Fruit fly (Drosophila melanogaster): ENCODE data around the gene CG7126.

CG7126 gene

DNA sequence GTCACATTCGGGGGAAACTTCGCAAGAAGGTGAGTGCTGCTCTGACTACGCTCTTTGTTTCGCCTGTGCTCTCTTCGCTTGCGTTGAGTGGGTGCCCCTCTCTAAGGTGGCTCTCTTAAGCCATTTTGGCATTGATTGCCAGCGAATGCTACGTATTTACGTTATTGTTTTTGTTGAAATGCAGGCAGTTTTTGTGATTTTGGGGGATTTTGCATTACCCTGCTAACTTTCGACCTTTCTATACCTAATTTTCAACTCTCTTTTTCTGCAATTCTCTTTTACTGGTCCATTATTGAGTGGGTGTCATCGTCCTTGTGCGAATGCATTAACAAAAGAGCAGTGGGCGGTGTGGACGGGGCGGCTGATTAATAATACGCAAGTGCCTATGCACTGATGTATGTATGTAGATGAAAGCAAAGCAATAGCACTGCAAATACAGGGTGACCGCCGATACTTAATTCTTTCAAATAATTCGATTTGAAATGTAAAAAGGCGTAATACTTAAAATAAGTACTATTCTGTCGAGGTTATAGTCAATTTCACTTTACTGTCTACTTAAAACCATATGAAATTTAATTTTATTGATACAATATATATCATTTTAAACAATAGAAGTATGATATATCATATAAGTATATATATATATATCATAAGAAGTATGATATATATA, 27.4 kb downstream of the CG7126 start (continued):
- TF ChIP-seq CG9437 (GFP tag; optimal IDR thresholded peaks at IDR 0.05): peak; percentile 81
- TF ChIP-seq sna (GFP tag; IDR thresholded peaks at IDR 0.05; ENCODE audit: partially characterized antibody): no peak
- TF ChIP-seq fu2 (GFP tag; optimal IDR thresholded peaks at IDR 0.05): no peak
- no peak for TF ChIP-seq cad (GFP tag; optimal IDR thresholded peaks at IDR 0.05)
- peak; percentile 10 for TF ChIP-seq CG34376 (GFP tag; optimal IDR thresholded peaks at IDR 0.05)
- no peak for TF ChIP-seq CG1792 (GFP tag; optimal IDR thresholded peaks at IDR 0.05)
- no peak for TF ChIP-seq CG12744 (GFP tag; optimal IDR thresholded peaks at IDR 0.05)
- TF ChIP-seq CG17385 (GFP tag; optimal IDR thresholded peaks at IDR 0.05): peak; percentile 23
- no peak for TF ChIP-seq PHDP (tag; optimal IDR thresholded peaks at IDR 0.05)
- no peak for TF ChIP-seq CG2120 (GFP tag; optimal IDR thresholded peaks at IDR 0.05)
- no peak for TF ChIP-seq HHEX (GFP tag; optimal IDR thresholded peaks at IDR 0.05)
- TF ChIP-seq Doc3 (GFP tag; IDR thresholded peaks at IDR 0.05; ENCODE audit: partially characterized antibody): no peak
- TF ChIP-seq CG6254 (GFP tag; optimal IDR thresholded peaks at IDR 0.05): no peak
- TF ChIP-seq NC2α (GFP tag; optimal IDR thresholded peaks at IDR 0.05): no peak
- no peak for TF ChIP-seq D19B (GFP tag; optimal IDR thresholded peaks at IDR 0.05)
- TF ChIP-seq Optix (GFP tag; IDR thresholded peaks at IDR 0.05): 0 out of 3 replicates have a peak, but pooled peaks have one; percentile 12
- TF ChIP-seq Eip74EF (GFP tag; optimal IDR thresholded peaks at IDR 0.05): no peak
- TF ChIP-seq Hey (tag; optimal IDR thresholded peaks at IDR 0.05): no peak
- no peak for TF ChIP-seq Atf-2 (GFP tag; optimal IDR thresholded peaks at IDR 0.05)
- peak; percentile 34 for TF ChIP-seq kah (GFP tag; optimal IDR thresholded peaks at IDR 0.05)
- no peak for TF ChIP-seq odd (GFP tag; optimal IDR thresholded peaks at IDR 0.05)
- TF ChIP-seq zf30C (GFP tag; optimal IDR thresholded peaks at IDR 0.05): no peak
- TF ChIP-seq dati (GFP tag; IDR thresholded peaks at IDR 0.05): no peak
- no peak for TF ChIP-seq CG10959 (GFP tag; IDR thresholded peaks at IDR 0.05)
- TF ChIP-seq CG10267 (tag; optimal IDR thresholded peaks at IDR 0.05): no peak
- no peak for TF ChIP-seq CG10543 (GFP tag; optimal IDR thresholded peaks at IDR 0.05)
- no peak for TF ChIP-seq dmrt99B (tag; optimal IDR thresholded peaks at IDR 0.05)
- TF ChIP-seq tgo (GFP tag; IDR thresholded peaks at IDR 0.05): no peak
- TF ChIP-seq CG10431 (GFP tag; optimal IDR thresholded peaks at IDR 0.05): no peak
- TF ChIP-seq Med (GFP tag): no peak
- TF ChIP-seq CG3163 (GFP tag; optimal IDR thresholded peaks at IDR 0.05): peak; percentile 99
- TF ChIP-seq ind (GFP tag; optimal IDR thresholded peaks at IDR 0.05): no peak
- TF ChIP-seq CG2129 (GFP tag; IDR thresholded peaks at IDR 0.05; ENCODE audit: partially characterized antibody): no peak
- TF ChIP-seq CG12299 (tag; optimal IDR thresholded peaks at IDR 0.05): no peak
- TF ChIP-seq ems (GFP tag; optimal IDR thresholded peaks at IDR 0.05): no peak
- peak; percentile 25; the same call in 1 of the 2 replicates for TF ChIP-seq CG32532 (GFP tag; IDR thresholded peaks at IDR 0.05)
- no peak for TF ChIP-seq CG12769 (tag; optimal IDR thresholded peaks at IDR 0.05)
- no peak for TF ChIP-seq CG11093 (GFP tag; IDR thresholded peaks at IDR 0.05)
- no peak for TF ChIP-seq unpg (GFP tag; optimal IDR thresholded peaks at IDR 0.05)
- TF ChIP-seq Opbp (GFP tag; IDR thresholded peaks at IDR 0.05; ENCODE audit: partially characterized antibody): no peak
- TF ChIP-seq HLH54F (GFP tag; optimal IDR thresholded peaks at IDR 0.05): no peak
- no peak for TF ChIP-seq gt (GFP tag; IDR thresholded peaks at IDR 0.05)
- TF ChIP-seq CG7271 (tag; optimal IDR thresholded peaks at IDR 0.05): no peak
- no peak for TF ChIP-seq CG6175 (GFP tag; IDR thresholded peaks at IDR 0.05)
- no peak for TF ChIP-seq shn (GFP tag; optimal IDR thresholded peaks at IDR 0.05)
- no peak for TF ChIP-seq CG7963 (GFP tag; IDR thresholded peaks at IDR 0.05; ENCODE audit: partially characterized antibody)
- TF ChIP-seq Elba2 (GFP tag; optimal IDR thresholded peaks at IDR 0.05): no peak
- no peak for TF ChIP-seq seq (GFP tag; IDR thresholded peaks at IDR 0.05)
- TF ChIP-seq CG17361 (GFP tag; IDR thresholded peaks at IDR 0.05): no peak
- no peak for TF ChIP-seq Ssrp (tag; optimal IDR thresholded peaks at IDR 0.05)
